Worm (Caenorhabditis elegans) whole organism, L3 larva: Measurements from ENCODE around the gene srx-119.
"Not testable (repeated sequence)": the region's sequence is repeated elsewhere in the genome, so short reads cannot be mapped to it uniquely, and the experiment has no call there.

Experiments used
- ama-1 ChIP-seq: fragments of 150-350 bp; optimal IDR thresholded peaks from 2 replicates; lab custom pipeline; 2018
- elt-1 ChIP-seq: fragments of 150-350 bp; optimal IDR thresholded peaks from 2 replicates; lab custom pipeline; 2014; ENCODE audit warnings: missing biosample characterization, missing genetic modification characterization
- lsy-12 ChIP-seq: sonication (generic microtip); optimal IDR thresholded peaks from 2 replicates; lab custom pipeline; 2016; ENCODE audit warnings: mild to moderate bottlenecking, missing genetic modification characterization, missing compliant biosample characterization
- nhr-23 ChIP-seq: fragments of 150-350 bp; optimal IDR thresholded peaks from 2 replicates; lab custom pipeline; 2014; ENCODE audit warnings: missing biosample characterization, missing genetic modification reagents, missing genetic modification characterization
- nhr-25 ChIP-seq: sonication (generic microtip); optimal IDR thresholded peaks from 2 replicates; lab custom pipeline; 2017; ENCODE audit warnings: missing biosample characterization, missing genetic modification characterization
- nhr-77 ChIP-seq: fragments of 150-350 bp; optimal IDR thresholded peaks from 2 replicates; lab custom pipeline; 2014; ENCODE audit warnings: missing biosample characterization, missing genetic modification characterization
- unc-39 ChIP-seq: sonication (generic microtip); optimal IDR thresholded peaks from 4 replicates; lab custom pipeline; 2017; ENCODE audit warnings: missing biosample characterization, missing genetic modification characterization

DNA sequence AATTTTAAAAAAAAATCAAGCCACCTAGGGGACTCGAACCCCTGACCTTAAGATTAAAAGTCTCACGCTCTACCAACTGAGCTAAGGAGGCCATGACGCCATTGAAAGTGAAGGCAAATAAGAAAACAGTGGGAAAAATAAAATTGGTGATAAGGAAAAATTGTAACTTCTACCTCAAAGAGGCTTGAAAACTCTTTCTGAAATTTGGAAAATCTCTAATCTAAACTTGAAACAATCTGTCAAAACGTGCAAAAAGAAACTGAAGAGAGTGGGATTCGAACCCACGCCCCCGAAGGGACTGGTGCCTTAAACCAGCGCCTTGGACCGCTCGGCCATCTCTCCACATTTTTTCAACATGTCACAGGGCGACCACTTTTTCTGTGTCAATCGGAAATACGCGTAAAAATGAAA lies 13.6 kb downstream of the srx-119 start:
- TF ChIP-seq nhr-23 (tag; lab: Kevin White, UChicago); nhr-25; elt-1 (tag; lab: Kevin White, UChicago); ama-1; unc-39 (tag; lab: Kevin White, UChicago); nhr-77 (tag; lab: Kevin White, UChicago): not testable (repeated sequence)
- TF ChIP-seq lsy-12 (tag; lab: Kevin White, UChicago) = peak; percentile 38
